Worm (Caenorhabditis elegans) whole organism, late embryonic: Measurements from ENCODE around the gene T16H12.2.
A peak's percentile ranks its signal among the peaks of the same experiment; 100 is the strongest.

Experiments used
- K02D7.2 ChIP-seq: sonication (generic microtip); optimal IDR thresholded peaks from 2 replicates; lab custom pipeline; 2017; ENCODE audit warnings: mild to moderate bottlenecking, missing genetic modification characterization, missing compliant biosample characterization
- Y22D7AL.16 ChIP-seq: sonication (generic microtip); optimal IDR thresholded peaks from 2 replicates; lab custom pipeline; 2016; ENCODE audit warnings: missing genetic modification characterization, missing compliant biosample characterization
- ahr-1 ChIP-seq: sonication (generic microtip); optimal IDR thresholded peaks from 2 replicates; lab custom pipeline; 2016; ENCODE audit warnings: missing genetic modification characterization, missing compliant biosample characterization
- ceh-14 ChIP-seq: sonication (generic microtip); optimal IDR thresholded peaks from 2 replicates; lab custom pipeline; 2016; ENCODE audit warnings: missing genotype, missing genetic modification characterization, missing compliant biosample characterization
- ceh-18 ChIP-seq: sonication (generic microtip); optimal IDR thresholded peaks from 2 replicates; lab custom pipeline; 2016; ENCODE audit warnings: missing genetic modification characterization, missing compliant biosample characterization
- ceh-2 ChIP-seq: sonication (generic microtip); optimal IDR thresholded peaks from 2 replicates; lab custom pipeline; 2016; ENCODE audit warnings: missing genotype, missing genetic modification characterization, missing compliant biosample characterization
- ceh-24 ChIP-seq: sonication (generic microtip); optimal IDR thresholded peaks from 2 replicates; lab custom pipeline; 2016; ENCODE audit warnings: mild to moderate bottlenecking, missing genetic modification characterization, missing compliant biosample characterization
- ceh-30 ChIP-seq: fragments of 150-350 bp; optimal IDR thresholded peaks from 2 replicates; lab custom pipeline; 2014; ENCODE audit warnings: missing biosample characterization, missing genetic modification characterization
- ceh-34 ChIP-seq: sonication (generic microtip); optimal IDR thresholded peaks from 2 replicates; lab custom pipeline; 2016; ENCODE audit warnings: mild to moderate bottlenecking, missing genetic modification characterization, missing compliant biosample characterization
- che-1 ChIP-seq: sonication (generic microtip); optimal IDR thresholded peaks from 2 replicates; lab custom pipeline; 2016; ENCODE audit warnings: mild to moderate bottlenecking, missing genetic modification characterization, missing compliant biosample characterization
- dmd-4 ChIP-seq: sonication (generic microtip); optimal IDR thresholded peaks from 2 replicates; lab custom pipeline; 2016; ENCODE audit warnings: borderline replicate concordance, missing genetic modification characterization, missing compliant biosample characterization
- ets-4 ChIP-seq: sonication (generic microtip); optimal IDR thresholded peaks from 2 replicates; lab custom pipeline; 2016; ENCODE audit warnings: missing genetic modification characterization, missing compliant biosample characterization
- fax-1 ChIP-seq: sonication (generic microtip); optimal IDR thresholded peaks from 2 replicates; lab custom pipeline; 2016; ENCODE audit warnings: missing genotype, missing genetic modification characterization, missing compliant biosample characterization
- fkh-10 ChIP-seq: fragments of 150-350 bp; optimal IDR thresholded peaks from 2 replicates; lab custom pipeline; 2014; ENCODE audit warnings: missing biosample characterization, missing genetic modification reagents, missing genetic modification characterization
- fkh-6 ChIP-seq: sonication (generic microtip); optimal IDR thresholded peaks from 2 replicates; lab custom pipeline; 2016; ENCODE audit warnings: missing genetic modification characterization, missing compliant biosample characterization
- hlh-13 ChIP-seq: fragments of 200-800 bp; sonication (Bioruptor generic); optimal IDR thresholded peaks from 2 replicates; lab custom pipeline; 2018; ENCODE audit warnings: mild to moderate bottlenecking, missing genetic modification characterization, missing compliant biosample characterization
- hlh-30 ChIP-seq: sonication (generic microtip); optimal IDR thresholded peaks from 2 replicates; lab custom pipeline; 2017; ENCODE audit warnings: antibody characterized with exemption, missing genetic modification characterization, missing compliant biosample characterization; ENCODE audit not compliant: insufficient read depth
- lim-6 ChIP-seq: sonication (generic microtip); optimal IDR thresholded peaks from 2 replicates; lab custom pipeline; 2016; ENCODE audit warnings: missing genetic modification characterization, missing compliant biosample characterization
- lin-11 ChIP-seq: fragments of 200-800 bp; sonication (Bioruptor generic); optimal IDR thresholded peaks from 2 replicates; lab custom pipeline; 2018; ENCODE audit warnings: mild to moderate bottlenecking, missing genetic modification characterization, missing compliant biosample characterization
- madf-2 ChIP-seq: sonication (generic microtip); optimal IDR thresholded peaks from 2 replicates; lab custom pipeline; 2017; ENCODE audit warnings: missing genetic modification characterization, missing compliant biosample characterization
- mec-3 ChIP-seq: sonication (generic microtip); optimal IDR thresholded peaks from 2 replicates; lab custom pipeline; 2016; ENCODE audit warnings: borderline replicate concordance, missing genetic modification characterization, missing compliant biosample characterization
- nfya-1 ChIP-seq: sonication (generic microtip); optimal IDR thresholded peaks from 2 replicates; lab custom pipeline; 2017; ENCODE audit warnings: missing genetic modification characterization, mild to moderate bottlenecking, missing compliant biosample characterization, antibody characterized with exemption, moderate library complexity
- nhr-11 ChIP-seq: fragments of 150-350 bp; optimal IDR thresholded peaks from 2 replicates; lab custom pipeline; 2014; ENCODE audit warnings: missing biosample characterization, missing genetic modification characterization
- nhr-232 ChIP-seq: sonication (generic microtip); optimal IDR thresholded peaks from 2 replicates; lab custom pipeline; 2016; ENCODE audit warnings: missing genetic modification characterization, missing compliant biosample characterization
- pag-3 ChIP-seq: sonication (generic microtip); optimal IDR thresholded peaks from 2 replicates; lab custom pipeline; 2016; ENCODE audit warnings: missing compliant biosample characterization, missing genetic modification characterization, borderline replicate concordance
- pax-1 ChIP-seq: fragments of 150-350 bp; optimal IDR thresholded peaks from 2 replicates; lab custom pipeline; 2014; ENCODE audit warnings: missing biosample characterization, missing genetic modification characterization
- pqm-1 ChIP-seq: sonication (generic microtip); optimal IDR thresholded peaks from 2 replicates; lab custom pipeline; 2016; ENCODE audit warnings: missing genetic modification characterization, missing compliant biosample characterization
- pros-1 ChIP-seq: fragments of 150-350 bp; optimal IDR thresholded peaks from 2 replicates; lab custom pipeline; 2014; ENCODE audit warnings: missing biosample characterization, missing genetic modification reagents, missing genetic modification characterization
- rnt-1 ChIP-seq: sonication (generic microtip); optimal IDR thresholded peaks from 2 replicates; lab custom pipeline; 2016; ENCODE audit warnings: missing genetic modification characterization, missing compliant biosample characterization
- sdc-2 ChIP-seq: sonication (generic microtip); optimal IDR thresholded peaks from 2 replicates; lab custom pipeline; 2016; ENCODE audit warnings: missing genotype, missing genetic modification characterization, missing compliant biosample characterization
- tbx-2 ChIP-seq: sonication (generic microtip); optimal IDR thresholded peaks from 2 replicates; lab custom pipeline; 2016; ENCODE audit warnings: missing genetic modification characterization, missing compliant biosample characterization
- tbx-7 ChIP-seq: sonication (generic microtip); optimal IDR thresholded peaks from 2 replicates; lab custom pipeline; 2016; ENCODE audit warnings: missing genotype, missing genetic modification characterization, missing compliant biosample characterization
- unc-3 ChIP-seq, 2 experiments: fragments of 200-800 bp in 1 of 2; sonication (Bioruptor generic) in 1 of 2; sonication (generic microtip) in 1 of 2; conservative IDR thresholded peaks in 1 of 2; optimal IDR thresholded peaks in 1 of 2; 2 replicates each; pipeline versions ENCODE4 v1.3.6 to Lab custom; 2016 to 2022; ENCODE audit warnings: missing compliant biosample characterization in 2 of 2, missing genetic modification characterization in 2 of 2, missing genetic modification reagents in 1 of 2

Gene T16H12.2

DNA sequence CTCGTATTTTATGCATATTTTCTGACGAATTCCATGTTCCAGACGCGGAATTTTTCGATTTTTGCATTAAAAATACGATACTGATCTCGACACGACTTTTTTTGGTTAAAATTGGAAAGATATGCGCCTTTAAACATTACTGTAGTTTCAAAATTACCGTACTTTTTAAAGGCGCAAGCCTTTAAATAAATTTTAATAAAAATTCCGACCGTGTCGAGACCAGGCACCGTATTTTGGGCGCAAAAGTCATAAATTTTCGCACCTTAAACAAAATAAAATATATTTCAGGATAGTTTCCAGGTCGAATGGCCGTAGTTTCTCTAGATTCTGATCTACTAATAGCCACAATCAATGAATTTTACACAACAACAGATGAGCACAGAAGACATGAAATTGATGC, 16.8 kb upstream of the T16H12.2 start, which contains the start of gene T16G12.6:
TSS of gene T16G12.6 (plus strand) at position 301 of the 400 bp plus-strand sequence.
- TF ChIP-seq K02D7.2 (tag; lab: Kevin White, UChicago) (no peak), Y22D7AL.16 (tag; lab: Kevin White, UChicago) (no peak), ahr-1 (no peak), ets-4 (no peak), ceh-2 (tag; lab: Kevin White, UChicago) (no peak), fkh-10 (GFP tag; lab: Kevin White, UChicago) (no peak), unc-3 (GFP tag; conservative IDR thresholded peaks at IDR 0.05; lab: Robert Waterston, UW) (no peak), unc-3 (tag; optimal IDR thresholded peaks at IDR 0.05; lab: Kevin White, UChicago) (no peak)
- TF ChIP-seq, all 69 proteins: peak for 0

DNA sequence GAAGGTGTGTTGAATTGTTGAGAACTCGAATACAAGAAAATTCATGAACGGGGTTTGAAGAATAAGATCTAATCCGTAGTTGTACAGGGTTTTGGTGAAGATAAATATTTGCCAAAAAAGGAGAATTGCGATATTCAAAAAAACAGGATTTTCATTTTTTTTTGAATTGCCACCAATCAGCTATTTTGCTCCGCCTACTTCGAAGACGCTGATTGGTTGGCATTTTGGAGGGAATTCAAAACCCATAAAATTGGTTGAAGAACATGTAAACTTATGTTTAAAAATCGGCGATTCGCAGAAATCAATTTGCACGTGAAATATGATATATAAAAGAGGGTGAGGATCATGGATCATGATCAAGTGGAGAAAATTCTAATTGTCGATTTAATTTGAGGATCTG, 10.0 kb upstream of the T16H12.2 start:
- peak; percentile 87 for TF ChIP-seq nfya-1 (tag; lab: Kevin White, UChicago)
- TF ChIP-seq ceh-14 (tag; lab: Kevin White, UChicago), result no peak
- TF ChIP-seq, all 69 proteins: peak for 1

DNA sequence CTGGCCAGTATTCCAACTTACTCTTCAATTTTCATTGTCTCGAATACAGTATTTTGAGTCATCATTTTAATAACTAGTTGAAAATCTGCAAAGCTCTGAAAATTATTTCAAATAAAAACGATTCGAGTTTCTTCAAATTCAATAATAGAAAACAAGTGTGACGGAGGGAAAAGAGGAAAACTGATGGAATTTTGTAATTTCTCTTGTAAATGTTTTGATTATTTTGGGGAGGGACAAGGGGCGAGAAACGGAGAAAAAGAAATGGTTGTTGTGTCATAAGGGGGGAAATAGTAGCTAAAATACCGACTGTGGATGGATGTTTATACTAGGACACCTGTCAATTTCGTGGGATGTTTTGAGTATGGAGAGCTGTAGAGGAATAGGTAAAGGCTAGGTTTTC, 7.9 kb upstream of the T16H12.2 start, which contains the start of gene T16G12.9:
TSS of gene T16G12.9 (minus strand) at position 101 of the 400 bp plus-strand sequence.
- TF ChIP-seq pros-1 (tag; lab: Kevin White, UChicago) (no peak), ceh-18 (no peak), lim-6 (tag; lab: Kevin White, UChicago) (no peak), nfya-1 (tag; lab: Kevin White, UChicago) (no peak), pqm-1 (tag; lab: Kevin White, UChicago) (no peak), hlh-13 (GFP tag; lab: Kevin White, UChicago) (no peak)

DNA sequence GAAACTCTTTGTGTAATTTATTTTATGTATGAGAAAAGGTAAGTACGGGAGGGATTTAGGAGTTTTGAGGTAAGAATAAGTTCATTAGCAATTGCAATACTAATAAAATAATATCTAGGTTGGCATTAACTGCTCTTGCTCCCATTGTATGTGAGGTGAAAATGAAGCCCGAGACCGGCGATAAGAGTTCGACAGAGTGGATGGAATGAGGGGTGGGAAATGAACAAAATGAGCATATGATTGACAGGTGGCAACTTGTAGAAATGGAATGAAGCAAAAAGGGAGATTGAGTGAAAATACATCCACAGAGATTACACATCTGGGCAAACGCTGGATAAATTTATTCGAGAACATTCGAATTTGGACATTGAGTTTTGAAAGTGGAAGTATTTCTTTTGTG, 7.3 kb upstream of the T16H12.2 start:
- TF ChIP-seq mec-3 (tag; lab: Kevin White, UChicago) (no peak), ceh-14 (tag; lab: Kevin White, UChicago) (no peak), che-1 (tag; lab: Kevin White, UChicago) (no peak), ceh-30 (tag; lab: Kevin White, UChicago) (no peak), pag-3 (no peak), hlh-30 (tag; lab: Kevin White, UChicago) (no peak), rnt-1 (tag; lab: Kevin White, UChicago) (no peak)

DNA sequence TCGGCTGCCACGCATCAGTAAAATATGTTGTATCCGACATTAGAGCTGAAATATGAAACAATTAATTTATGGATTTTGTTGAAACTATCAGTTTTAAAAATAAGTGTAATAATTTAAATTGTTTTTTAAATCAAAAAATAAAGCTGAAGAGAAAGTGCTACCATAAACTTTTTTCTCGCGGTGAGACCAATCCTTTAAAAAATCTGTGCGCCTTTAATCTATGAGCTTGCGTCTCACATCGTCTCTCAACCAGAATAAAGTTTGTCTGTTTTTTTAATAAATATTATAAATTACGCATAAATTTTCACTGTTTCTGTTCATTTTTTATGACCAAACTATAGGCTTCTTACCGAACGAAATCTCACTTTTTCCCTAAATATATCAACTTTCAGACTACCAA, 2.8 kb upstream of the T16H12.2 start, which contains the start of gene T16H12.3:
TSS of gene T16H12.3 (minus strand) at position 51 of the 400 bp plus-strand sequence.
- TF ChIP-seq madf-2 (tag; lab: Kevin White, UChicago) (no peak), hlh-30 (tag; lab: Kevin White, UChicago) (no peak), ceh-34 (tag; lab: Kevin White, UChicago) (no peak), fkh-6 (tag; lab: Kevin White, UChicago) (no peak), lin-11 (tag; lab: Kevin White, UChicago) (no peak), fax-1 (tag; lab: Kevin White, UChicago) (no peak), tbx-7 (no peak), Y22D7AL.16 (tag; lab: Kevin White, UChicago) (no peak), sdc-2 (no peak), pax-1 (tag; lab: Kevin White, UChicago) (no peak), tbx-2 (no peak)

DNA sequence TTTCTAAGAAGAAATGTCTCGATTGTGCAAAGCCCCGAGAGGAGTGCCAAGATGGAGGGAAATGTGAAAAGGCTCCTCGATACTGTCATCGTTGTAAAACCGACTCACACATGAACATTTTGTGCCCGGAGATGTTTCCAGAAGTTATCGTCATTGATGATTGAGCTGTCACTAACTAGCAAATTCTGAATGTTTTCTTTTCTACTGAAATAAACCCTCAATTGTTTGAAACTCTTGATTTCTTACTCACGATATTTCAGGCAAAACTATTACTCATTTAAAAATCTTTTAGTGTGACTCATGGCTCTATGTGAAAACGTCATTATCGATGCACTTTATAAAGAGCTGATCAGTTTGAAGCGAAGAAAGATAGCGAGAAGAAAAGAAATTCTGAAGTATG, 980 bp upstream of the T16H12.2 start, which contains the start of gene T16H12.13:
TSS of gene T16H12.13 (plus strand) at position 301 of the 400 bp plus-strand sequence.
- TF ChIP-seq nhr-232 (tag; lab: Kevin White, UChicago), result no peak

DNA sequence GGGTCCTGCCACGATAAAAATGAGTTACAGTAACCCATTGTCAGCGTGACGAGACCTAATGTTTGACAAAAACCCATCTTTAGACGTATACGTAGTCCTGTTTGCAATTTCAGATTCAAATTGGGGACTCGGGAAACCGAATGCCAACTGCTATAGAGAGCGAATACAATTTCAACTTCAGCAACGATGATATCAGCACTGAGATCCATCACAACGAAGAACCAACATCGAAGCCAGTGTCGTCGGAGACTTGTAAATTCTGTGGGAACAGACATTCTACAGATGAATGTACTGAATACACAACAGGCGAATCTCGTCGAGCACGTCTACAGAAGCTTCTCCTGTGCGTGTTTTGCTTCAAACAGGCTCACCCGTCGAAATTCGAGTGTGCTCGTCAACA, 509 bp upstream of the T16H12.2 start:
- no peak for TF ChIP-seq nhr-11
- no peak for TF ChIP-seq ceh-24 (tag; lab: Kevin White, UChicago)
- no peak for TF ChIP-seq dmd-4 (tag; lab: Kevin White, UChicago)
- no peak for TF ChIP-seq madf-2 (tag; lab: Kevin White, UChicago)
